Worm (Caenorhabditis elegans) whole organism, dauer: ENCODE data around the gene idpb-1.
"Not testable (repeated sequence)": the region's sequence is repeated elsewhere in the genome, so short reads cannot be mapped to it uniquely, and the experiment has no call there.

Experiments used
- unc-62 ChIP-seq: sonication (generic microtip); optimal IDR thresholded peaks from 2 replicates; lab custom pipeline; 2017; ENCODE audit warnings: missing biosample characterization, missing genetic modification reagents, missing genetic modification characterization

The idpb-1 gene

DNA sequence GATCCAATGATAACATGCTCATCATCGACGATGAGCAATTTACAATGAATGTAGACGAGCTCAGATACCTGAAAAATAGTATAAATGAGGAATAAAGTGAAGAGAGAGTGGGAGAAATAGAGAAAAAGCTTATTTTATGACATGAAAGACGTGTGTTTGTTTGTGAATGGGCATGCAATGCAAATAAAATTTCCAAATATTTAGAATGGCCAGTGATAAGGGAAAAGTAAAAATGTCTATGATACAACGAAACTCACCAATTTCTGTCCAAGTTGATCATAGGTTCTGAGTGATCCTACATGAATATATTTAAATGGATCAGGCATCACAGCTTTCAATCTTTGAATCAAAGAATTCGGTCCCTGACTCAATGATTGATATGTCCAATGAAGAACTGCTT is 15.6 kb upstream of the idpb-1 start:
- no peak for TF ChIP-seq unc-62 (GFP tag; lab: Kevin White, UChicago)

DNA sequence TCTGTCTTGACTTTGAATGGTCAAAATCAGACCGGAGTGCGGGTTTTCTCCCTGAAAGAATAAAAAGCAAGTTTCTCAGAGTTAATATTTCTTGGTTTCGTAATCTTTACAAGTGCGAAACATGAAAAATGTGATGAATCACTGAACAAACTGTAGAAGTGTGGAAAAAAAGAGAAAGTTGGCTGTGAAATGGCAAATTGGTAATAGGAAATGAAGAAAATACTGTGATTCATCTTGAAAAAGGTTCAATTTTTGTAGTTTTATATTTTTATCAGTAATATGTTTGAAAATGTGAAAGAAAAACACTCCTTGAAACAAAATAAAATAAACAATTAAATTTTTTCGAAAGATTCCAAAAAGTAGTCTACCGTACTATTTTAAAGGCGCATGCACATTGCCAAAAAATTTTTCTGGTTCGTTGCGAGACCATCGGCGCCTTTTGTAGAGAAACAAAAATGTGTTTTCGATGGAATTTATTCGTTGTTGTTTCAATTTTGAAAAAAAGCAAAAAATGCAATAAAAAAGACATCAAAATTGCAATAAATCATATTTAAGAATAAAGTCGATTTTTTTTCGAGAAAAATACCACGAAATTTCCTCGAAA is 10.0 kb upstream of the idpb-1 start, which contains the start of gene pld-1:
Gene pld-1, minus strand, starts transcription at position 51 of the 604 bp plus-strand sequence.
- no peak for TF ChIP-seq unc-62 (GFP tag; lab: Kevin White, UChicago)

DNA sequence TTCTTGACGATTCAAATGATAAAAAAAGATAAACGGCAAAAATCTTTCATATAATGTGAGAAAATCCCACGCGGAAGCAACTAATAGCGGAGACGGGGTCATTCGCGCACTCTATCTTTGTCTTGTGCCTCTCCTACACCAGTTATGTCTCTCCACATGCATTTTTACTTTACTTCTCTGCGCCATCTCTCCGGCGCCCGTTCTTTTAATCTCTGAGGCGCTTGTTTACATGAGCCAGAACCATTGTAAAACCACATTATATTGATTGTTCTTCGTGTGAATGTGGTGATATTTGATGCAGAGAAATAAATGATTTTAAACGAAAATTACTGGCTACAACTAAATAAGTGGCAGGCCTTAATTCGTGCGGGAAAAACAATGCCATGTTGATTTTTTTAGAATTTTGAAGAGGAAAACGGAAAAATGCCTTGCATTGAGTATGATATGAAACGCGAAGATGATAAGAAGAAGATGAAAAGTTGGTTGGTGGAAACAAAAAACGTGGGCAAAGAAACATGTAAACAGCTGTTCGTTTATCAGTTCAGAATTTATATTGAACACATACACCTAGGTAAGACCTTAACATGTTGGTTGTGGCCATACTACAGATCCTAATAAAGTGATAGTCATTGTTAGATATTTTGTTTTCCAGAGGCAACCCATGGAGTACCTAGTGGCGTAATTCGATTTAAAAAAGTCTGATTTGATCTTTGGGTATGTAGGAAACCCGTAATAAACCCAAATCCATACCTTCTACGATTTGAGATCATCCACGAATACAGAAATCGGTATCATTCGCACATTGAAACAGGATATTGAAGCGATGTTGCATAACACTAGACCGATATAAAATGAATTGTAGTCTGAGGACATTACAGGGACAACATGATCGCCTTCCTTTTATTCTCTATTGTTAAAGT is 9.2 kb upstream of the idpb-1 start, which contains the start of gene C04G6.2:
Gene C04G6.2, plus strand, starts transcription at position 870 of the 920 bp plus-strand sequence.
- TF ChIP-seq unc-62 (GFP tag; lab: Kevin White, UChicago) = no peak

DNA sequence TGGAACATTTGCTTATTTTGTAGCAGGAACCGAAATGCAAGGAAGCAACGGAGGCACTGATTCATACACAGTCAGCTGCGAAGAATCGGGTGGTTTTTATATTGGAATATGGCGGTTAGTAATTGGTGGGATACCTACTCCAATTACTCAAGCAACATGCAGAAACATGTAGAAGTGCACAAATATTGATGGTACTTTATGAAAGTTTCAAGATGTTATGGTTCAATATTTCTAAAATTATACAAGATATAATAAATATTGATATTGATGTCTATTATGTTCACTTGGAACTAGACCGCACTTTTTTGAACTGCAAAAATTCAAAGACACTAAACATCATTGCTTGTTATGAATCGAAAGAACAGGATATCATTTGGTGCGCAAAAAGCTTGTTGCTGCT is 7.8 kb upstream of the idpb-1 start, which contains the start of gene C04G6.13:
Gene C04G6.13, plus strand, starts transcription at position 301 of the 400 bp plus-strand sequence.
- no peak for TF ChIP-seq unc-62 (GFP tag; lab: Kevin White, UChicago)

DNA sequence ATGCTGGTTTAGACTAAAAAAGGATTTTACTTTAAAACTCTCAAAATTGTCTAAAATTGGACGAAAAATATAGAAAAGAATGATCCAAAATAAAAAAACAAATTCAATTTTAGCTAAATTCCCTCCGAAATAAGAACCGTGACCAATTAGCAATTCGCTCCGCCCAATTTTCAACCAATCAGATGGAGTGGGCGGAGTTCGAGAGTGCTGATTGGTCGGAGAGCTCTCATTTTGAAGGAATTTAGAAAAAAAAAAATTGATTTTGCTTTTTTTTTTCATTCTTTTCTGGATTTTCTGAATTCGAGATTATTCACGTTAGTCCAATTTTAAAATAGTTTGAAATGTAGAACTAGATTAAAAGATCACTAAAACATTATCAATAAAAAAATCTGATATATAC is 2.8 kb upstream of the idpb-1 start:
- TF ChIP-seq unc-62 (GFP tag; lab: Kevin White, UChicago) = no peak

DNA sequence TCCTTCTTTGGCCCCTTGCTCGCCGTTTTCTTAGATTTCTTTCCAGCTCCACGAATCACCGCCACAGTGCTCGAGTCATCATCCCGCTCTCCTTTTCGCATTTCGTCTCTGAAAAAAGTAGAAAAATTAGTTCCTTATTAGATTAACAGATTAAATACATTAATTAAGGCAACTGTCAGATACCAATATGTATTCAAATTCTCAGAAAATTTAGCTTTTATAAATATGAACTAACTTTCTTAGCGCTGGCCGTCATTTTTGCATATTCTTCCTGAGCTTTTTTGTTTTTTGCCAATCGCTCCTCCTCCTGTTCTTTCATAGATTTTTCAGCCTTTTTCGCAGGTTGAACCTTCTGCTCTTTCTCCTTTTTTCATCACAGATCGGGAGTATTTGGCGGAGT is 2.1 kb upstream of the idpb-1 start, which contains the start of gene C04G6.6:
Gene C04G6.6, minus strand, starts transcription at position 101 of the 400 bp plus-strand sequence.
- no peak for TF ChIP-seq unc-62 (GFP tag; lab: Kevin White, UChicago)

DNA sequence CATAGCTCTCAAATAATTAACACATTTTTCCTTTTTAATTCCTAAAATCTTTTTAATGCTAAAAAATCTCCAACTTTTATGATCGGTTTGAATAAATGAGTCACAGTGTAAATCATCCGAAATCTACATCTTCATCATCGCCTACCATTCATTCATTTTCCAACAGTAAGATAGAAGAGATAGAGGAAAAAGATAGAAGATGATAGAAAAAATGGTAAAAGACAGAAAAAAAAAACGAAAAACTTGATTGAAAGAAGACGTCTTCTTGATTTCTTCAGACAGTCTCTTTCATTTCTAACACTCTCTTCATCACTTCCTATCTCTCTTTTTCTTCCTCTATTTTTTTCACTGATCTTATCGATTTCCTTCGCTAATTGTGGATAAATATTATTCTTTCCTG is 1.4 kb downstream of the idpb-1 start:
- no peak for TF ChIP-seq unc-62 (GFP tag; lab: Kevin White, UChicago)

DNA sequence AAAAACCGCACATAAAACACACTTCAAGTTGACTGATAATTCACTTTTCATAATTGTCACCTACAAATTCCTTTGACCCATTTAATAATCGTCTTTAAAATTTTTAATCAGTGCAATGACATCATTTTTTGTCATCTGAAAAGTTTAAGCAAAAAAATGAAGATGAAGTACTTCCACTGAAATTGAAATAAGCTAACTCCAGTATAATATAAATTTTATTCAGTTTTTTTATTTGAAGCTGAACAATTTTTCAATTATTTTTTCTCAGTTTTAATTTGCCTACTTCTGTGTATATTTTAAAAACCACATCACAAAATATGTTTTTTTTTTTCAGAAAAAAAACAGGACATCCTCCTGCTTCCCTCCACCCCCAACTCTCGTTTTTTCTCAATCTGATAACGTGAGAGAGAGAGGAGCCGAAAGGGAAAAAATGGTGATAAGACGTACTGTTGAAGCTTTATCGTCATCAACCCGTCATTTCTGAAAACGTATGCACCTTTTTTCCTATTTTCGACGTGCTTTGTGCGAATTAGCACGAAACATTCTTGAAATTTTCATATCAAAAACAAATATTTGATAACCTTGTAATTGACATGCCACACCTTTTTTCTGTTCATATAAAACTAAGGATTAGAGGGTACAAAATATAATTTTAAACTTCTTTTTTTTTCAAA is 2.1 kb downstream of the idpb-1 start, which contains the start of the genes C04G6.11 and mpk-2:
Gene C04G6.11, minus strand, starts transcription at position 51 of the 674 bp plus-strand sequence.
Gene mpk-2, plus strand, starts transcription at position 335 of the 674 bp plus-strand sequence.
- no peak for TF ChIP-seq unc-62 (GFP tag; lab: Kevin White, UChicago)

DNA sequence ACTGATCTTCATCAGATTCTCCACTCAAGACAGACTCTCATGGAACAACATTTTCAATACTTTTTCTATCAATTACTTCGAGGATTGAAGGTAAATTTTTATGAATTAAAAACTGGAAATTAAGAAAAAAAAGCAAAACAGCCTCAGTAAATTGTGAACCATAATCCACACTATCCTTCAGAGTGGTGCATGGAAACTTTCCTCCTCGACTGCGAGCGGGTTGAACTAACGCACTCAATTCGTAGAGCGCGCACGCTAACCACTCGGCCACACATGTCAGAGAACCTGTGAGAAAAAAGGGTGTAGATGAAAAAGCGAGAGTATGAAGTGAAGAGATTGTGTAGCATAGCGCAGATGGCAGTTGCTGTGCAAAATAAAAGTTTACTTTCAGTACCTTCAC is 3.2 kb downstream of the idpb-1 start:
- no peak for TF ChIP-seq unc-62 (GFP tag; lab: Kevin White, UChicago)

DNA sequence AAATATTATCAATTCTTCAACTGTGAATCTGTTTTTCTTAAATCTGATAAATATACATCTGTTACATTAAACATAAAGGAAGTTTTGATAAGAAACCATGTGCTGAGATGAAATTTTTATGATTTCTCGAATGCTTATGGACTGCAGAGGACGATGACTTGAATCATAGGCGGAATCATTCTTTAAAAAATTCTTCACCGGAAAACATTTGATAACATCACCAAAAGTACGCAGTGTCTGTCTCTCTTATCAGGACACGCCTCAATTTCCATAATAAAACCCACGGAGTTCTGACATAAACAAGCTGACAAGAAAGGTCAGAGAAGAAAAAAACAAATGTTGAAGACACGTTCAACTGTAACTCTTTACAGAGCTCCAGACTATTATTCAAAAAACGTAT is 7.9 kb downstream of the idpb-1 start, which contains the start of gene F09C12.2:
Gene F09C12.2, plus strand, starts transcription at position 320 of the 400 bp plus-strand sequence.
- TF ChIP-seq unc-62 (GFP tag; lab: Kevin White, UChicago) = no peak

DNA sequence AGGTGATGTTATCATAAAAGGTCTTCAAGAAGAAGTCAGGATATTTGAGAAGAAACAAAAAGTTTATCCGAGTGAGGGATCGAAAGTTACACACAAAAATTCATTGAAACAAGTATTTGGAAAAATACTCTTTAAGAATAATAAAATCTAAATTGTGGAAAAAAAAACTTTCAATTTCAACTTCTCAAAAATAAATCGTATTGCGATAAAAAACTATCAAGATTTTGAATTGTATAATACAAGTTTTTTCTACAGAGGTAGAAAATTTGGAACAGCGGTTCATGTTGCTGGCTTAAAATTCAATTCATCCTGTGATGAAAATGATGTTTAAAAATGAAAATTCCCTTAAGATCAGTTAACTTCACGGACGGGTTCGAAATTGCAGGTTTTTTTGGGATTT is 10.3 kb downstream of the idpb-1 start, which contains the start of gene F09C12.8:
Gene F09C12.8, plus strand, starts transcription at position 301 of the 400 bp plus-strand sequence.
- TF ChIP-seq unc-62 (GFP tag; lab: Kevin White, UChicago) = no peak

DNA sequence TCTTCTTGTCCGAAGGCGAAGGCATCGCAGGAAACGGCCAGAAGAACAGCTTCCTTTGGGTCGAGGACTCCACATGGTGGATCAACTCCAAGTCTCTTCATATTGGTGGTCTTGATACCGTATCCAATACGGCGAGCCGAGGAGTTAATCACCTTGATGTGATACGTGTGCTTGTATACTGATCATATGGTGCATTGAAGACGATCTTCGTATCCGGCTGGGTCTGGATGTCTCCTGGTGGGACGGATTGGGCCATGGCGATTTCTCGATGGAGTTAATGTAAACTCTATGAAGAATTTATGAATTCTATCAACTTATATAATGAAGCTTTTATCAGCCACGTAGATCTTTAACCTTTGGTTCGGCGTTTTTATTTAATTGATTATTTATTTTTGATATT is 13.5 kb downstream of the idpb-1 start, which contains the start of gene msp-74:
Gene msp-74, minus strand, starts transcription at position 101 of the 400 bp plus-strand sequence.
- TF ChIP-seq unc-62 (GFP tag; lab: Kevin White, UChicago) = not testable (repeated sequence)

DNA sequence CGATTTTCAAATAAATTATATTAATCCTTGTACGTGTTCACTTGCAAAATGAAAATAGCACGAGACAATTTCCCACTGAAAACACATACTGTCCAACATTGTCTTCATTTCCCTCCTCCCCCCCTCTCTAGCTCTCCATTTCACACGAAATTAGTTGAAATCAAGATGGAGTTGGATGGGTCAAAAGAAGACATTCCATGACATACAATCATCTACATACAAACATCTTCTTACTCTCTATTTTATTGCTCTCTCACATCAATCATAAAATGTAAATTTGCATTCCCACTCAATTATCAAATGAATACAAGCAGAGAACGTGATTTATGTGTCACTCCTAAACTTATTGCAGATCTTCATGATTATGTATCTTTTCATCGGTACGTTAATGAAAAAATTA is 13.9 kb downstream of the idpb-1 start, which contains the start of gene srsy-1:
Gene srsy-1, plus strand, starts transcription at position 301 of the 400 bp plus-strand sequence.
- no peak for TF ChIP-seq unc-62 (GFP tag; lab: Kevin White, UChicago)

DNA sequence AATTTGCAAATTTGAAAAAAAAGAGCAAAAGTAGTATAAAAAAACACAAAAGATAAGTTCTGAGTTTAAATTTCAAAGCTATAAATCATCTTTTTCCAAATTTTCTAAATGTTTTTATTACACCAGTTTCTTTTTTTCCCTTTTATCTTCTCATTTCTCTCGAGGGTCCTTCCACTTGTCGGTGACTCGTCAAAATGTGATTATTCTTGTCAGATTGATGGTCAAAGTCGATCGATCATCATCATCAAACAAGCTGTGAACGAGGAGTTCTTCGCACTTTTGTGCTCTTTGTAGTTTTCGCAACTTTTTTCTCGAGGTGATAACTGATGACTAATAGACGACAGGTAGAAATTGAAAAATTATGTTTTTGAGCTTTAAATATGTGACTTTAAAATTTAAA is 18.8 kb downstream of the idpb-1 start:
- TF ChIP-seq unc-62 (GFP tag; lab: Kevin White, UChicago) = no peak

DNA sequence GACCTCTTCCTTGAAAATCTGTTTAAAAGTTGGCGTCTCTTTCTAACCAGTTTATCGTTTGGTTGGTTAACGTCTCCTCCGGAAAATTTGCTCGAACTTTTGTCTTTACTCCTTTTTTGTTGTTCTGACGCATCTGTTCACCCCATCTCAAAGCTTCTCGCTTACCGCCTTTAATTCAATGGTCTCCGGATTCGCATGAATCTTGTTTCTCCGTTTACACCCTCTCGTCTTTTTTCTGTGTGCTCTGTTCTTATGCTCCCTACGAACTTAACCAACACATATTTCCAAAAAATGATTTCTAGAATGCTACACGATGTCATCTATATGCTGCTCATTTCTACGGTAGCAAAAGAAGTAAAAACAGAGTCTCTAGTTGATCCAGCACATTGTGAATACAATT is 28.3 kb downstream of the idpb-1 start, which contains the start of gene lgc-56:
Gene lgc-56, plus strand, starts transcription at position 301 of the 400 bp plus-strand sequence.
- TF ChIP-seq unc-62 (GFP tag; lab: Kevin White, UChicago) = no peak
